Fruit fly (Drosophila melanogaster) whole organism, embryonic: ENCODE data around the gene Pif1B.

Source experiments
- Aef1 ChIP-seq: fragments of 200-800 bp; sonication (Bioruptor generic); IDR thresholded peaks from 3 replicates; pipeline ENCODE4 v1.3.6; 2022; ENCODE audit warnings: missing biosample characterization, missing genetic modification characterization
- Blimp-1 ChIP-seq: fragments of 200-800 bp; sonication (Bioruptor generic); optimal IDR thresholded peaks from 3 replicates; lab custom pipeline; 2018; ENCODE audit warnings: missing biosample characterization, missing genetic modification characterization, mild to moderate bottlenecking, moderate library complexity, missing genetic modification reagents
- Bteb2 ChIP-seq: fragments of 200-800 bp; sonication (Bioruptor generic); optimal IDR thresholded peaks from 2 replicates; lab custom pipeline; 2016; ENCODE audit warnings: missing biosample characterization, missing genetic modification characterization
- CG10147 ChIP-seq: fragments of 200-800 bp; sonication (Bioruptor generic); optimal IDR thresholded peaks from 2 replicates; lab custom pipeline; 2019; ENCODE audit warnings: missing biosample characterization, mild to moderate bottlenecking, missing genetic modification characterization, moderate library complexity
- CG10321 ChIP-seq: fragments of 200-800 bp; sonication (Bioruptor generic); IDR thresholded peaks from 2 replicates; pipeline ENCODE4 v1.3.6; 2022; ENCODE audit warnings: missing biosample characterization, missing genetic modification characterization
- CG11093 ChIP-seq: fragments of 200-800 bp; sonication (Bioruptor generic); IDR thresholded peaks from 3 replicates; pipeline ENCODE4 v1.3.6; 2022; ENCODE audit warnings: missing biosample characterization, missing genetic modification characterization
- CG11456 ChIP-seq: fragments of 200-800 bp; sonication (Bioruptor generic); IDR thresholded peaks from 3 replicates; pipeline ENCODE4 v1.3.6; 2022; ENCODE audit warnings: missing biosample characterization, missing genetic modification characterization
- CG12744 ChIP-seq: fragments of 200-800 bp; sonication (Bioruptor generic); optimal IDR thresholded peaks from 2 replicates; lab custom pipeline; 2016; ENCODE audit warnings: missing biosample characterization, missing genetic modification characterization
- CG1647 ChIP-seq: fragments of 200-800 bp; sonication (Bioruptor generic); optimal IDR thresholded peaks from 3 replicates; lab custom pipeline; 2016; ENCODE audit warnings: missing biosample characterization, missing genetic modification characterization
- CG17385 ChIP-seq: fragments of 200-800 bp; sonication (Bioruptor generic); optimal IDR thresholded peaks from 3 replicates; lab custom pipeline; 2018; ENCODE audit warnings: missing biosample characterization, mild to moderate bottlenecking, missing genetic modification characterization
- CG1792 ChIP-seq: fragments of 200-800 bp; sonication (Bioruptor generic); optimal IDR thresholded peaks from 2 replicates; lab custom pipeline; 2016; ENCODE audit warnings: missing biosample characterization, missing genetic modification characterization
- CG18011 ChIP-seq: fragments of 200-800 bp; sonication (Bioruptor generic); optimal IDR thresholded peaks from 2 replicates; lab custom pipeline; 2017; ENCODE audit warnings: missing biosample characterization, missing genetic modification characterization, mild to moderate bottlenecking, moderate library complexity, missing genotype
- CG18476 ChIP-seq: fragments of 200-800 bp; sonication (Bioruptor generic); optimal IDR thresholded peaks from 2 replicates; lab custom pipeline; 2016; ENCODE audit warnings: missing biosample characterization, mild to moderate bottlenecking, missing genetic modification characterization
- CG3065 ChIP-seq: fragments of 200-800 bp; sonication (Bioruptor generic); optimal IDR thresholded peaks from 2 replicates; lab custom pipeline; 2016; ENCODE audit warnings: missing biosample characterization, missing genetic modification characterization
- CG31224 ChIP-seq: fragments of 200-800 bp; sonication (Bioruptor generic); IDR thresholded peaks from 2 replicates; pipeline ENCODE4 v1.3.6; 2022; ENCODE audit warnings: missing biosample characterization, missing genetic modification characterization
- CG32772 ChIP-seq: fragments of 200-800 bp; sonication (Bioruptor generic); IDR thresholded peaks from 2 replicates; pipeline ENCODE4 v1.3.6; 2022; ENCODE audit warnings: missing biosample characterization, missing genetic modification characterization
- CG34422 ChIP-seq: fragments of 200-800 bp; sonication (Bioruptor generic); IDR thresholded peaks from 3 replicates; pipeline ENCODE4 v1.3.6; 2022; ENCODE audit warnings: missing biosample characterization, missing genetic modification characterization
- CG6683 ChIP-seq: fragments of 200-800 bp; sonication (Bioruptor generic); optimal IDR thresholded peaks from 2 replicates; lab custom pipeline; 2017; ENCODE audit warnings: missing biosample characterization, mild to moderate bottlenecking, missing genetic modification characterization, missing genetic modification reagents
- CG7357 ChIP-seq: fragments of 200-800 bp; sonication (Bioruptor generic); IDR thresholded peaks from 3 replicates; pipeline ENCODE4 v1.3.6; 2022; ENCODE audit warnings: missing biosample characterization, missing genetic modification characterization
- CG8281 ChIP-seq: fragments of 200-800 bp; sonication (Bioruptor generic); optimal IDR thresholded peaks from 2 replicates; lab custom pipeline; 2018; ENCODE audit warnings: missing biosample characterization, mild to moderate bottlenecking, missing genetic modification characterization, moderate library complexity
- CG9876 ChIP-seq: fragments of 200-800 bp; sonication (Bioruptor generic); optimal IDR thresholded peaks from 2 replicates; lab custom pipeline; 2016; ENCODE audit warnings: missing biosample characterization, missing genetic modification characterization
- Dp ChIP-seq: fragments of 200-800 bp; sonication (Bioruptor generic); optimal IDR thresholded peaks from 2 replicates; lab custom pipeline; 2018; ENCODE audit warnings: missing biosample characterization, mild to moderate bottlenecking, missing genetic modification characterization, moderate library complexity
- HLH3B ChIP-seq: fragments of 200-800 bp; sonication (Bioruptor generic); IDR thresholded peaks from 2 replicates; pipeline ENCODE4 v1.3.6; 2022; ENCODE audit warnings: missing biosample characterization, missing genetic modification characterization
- HLHmδ ChIP-seq: fragments of 200-800 bp; sonication (Bioruptor generic); optimal IDR thresholded peaks from 2 replicates; lab custom pipeline; 2018; ENCODE audit warnings: missing biosample characterization, mild to moderate bottlenecking, missing genetic modification characterization, moderate library complexity
- Lim3 ChIP-seq: fragments of 200-800 bp; sonication (Bioruptor generic); IDR thresholded peaks from 2 replicates; pipeline ENCODE4 v1.3.6; 2022; ENCODE audit warnings: missing biosample characterization, missing genetic modification characterization
- NK7.1 ChIP-seq: fragments of 200-800 bp; sonication (Bioruptor generic); optimal IDR thresholded peaks from 3 replicates; lab custom pipeline; 2016; ENCODE audit warnings: missing biosample characterization, missing genetic modification characterization
- Nf-YB ChIP-seq: fragments of 200-800 bp; sonication (Bioruptor generic); optimal IDR thresholded peaks from 3 replicates; lab custom pipeline; 2019; ENCODE audit warnings: missing biosample characterization, mild to moderate bottlenecking, missing genetic modification characterization, moderate library complexity
- Six4 ChIP-seq: fragments of 200-800 bp; sonication (Bioruptor generic); optimal IDR thresholded peaks from 2 replicates; lab custom pipeline; 2016; ENCODE audit warnings: missing biosample characterization, missing genetic modification characterization
- ac ChIP-seq: fragments of 200-800 bp; sonication (Bioruptor generic); optimal IDR thresholded peaks from 3 replicates; lab custom pipeline; 2017; ENCODE audit warnings: missing biosample characterization, mild to moderate bottlenecking, missing genetic modification characterization
- bcd ChIP-seq: fragments of 200-800 bp; sonication (Bioruptor generic); optimal IDR thresholded peaks from 2 replicates; lab custom pipeline; 2017; ENCODE audit warnings: missing biosample characterization, mild to moderate bottlenecking, missing genetic modification characterization
- bowl ChIP-seq: fragments of 200-800 bp; sonication (Bioruptor generic); IDR thresholded peaks from 2 replicates; pipeline ENCODE4 v1.3.6; 2022; ENCODE audit warnings: missing biosample characterization, missing genetic modification characterization
- br ChIP-seq: fragments of >200 bp; optimal IDR thresholded peaks from 2 replicates; lab custom pipeline; 2017
- bsh ChIP-seq, 2 experiments: fragments of 200-800 bp; sonication (Bioruptor generic); optimal IDR thresholded peaks; 2 replicates each; lab custom pipeline; 2017 to 2018; ENCODE audit warnings: mild to moderate bottlenecking in 2 of 2, missing biosample characterization in 2 of 2, missing genetic modification characterization in 2 of 2, moderate library complexity in 1 of 2
- chn ChIP-seq: fragments of 200-800 bp; sonication (Bioruptor generic); optimal IDR thresholded peaks from 2 replicates; lab custom pipeline; 2016; ENCODE audit warnings: missing biosample characterization, missing genetic modification characterization
- ci ChIP-seq: fragments of 200-800 bp; sonication (Bioruptor generic); IDR thresholded peaks from 3 replicates; pipeline ENCODE4 v1.3.6; 2022; ENCODE audit warnings: missing biosample characterization, missing genetic modification characterization
- da ChIP-seq: fragments of 200-800 bp; sonication (Bioruptor generic); optimal IDR thresholded peaks from 2 replicates; lab custom pipeline; 2016; ENCODE audit warnings: missing biosample characterization, missing genetic modification characterization
- dati ChIP-seq: fragments of 200-800 bp; sonication (Bioruptor generic); IDR thresholded peaks from 2 replicates; pipeline ENCODE4 v1.3.6; 2022; ENCODE audit warnings: missing biosample characterization, missing genetic modification characterization
- emc ChIP-seq: fragments of 200-800 bp; sonication (Bioruptor generic); optimal IDR thresholded peaks from 2 replicates; lab custom pipeline; 2016; ENCODE audit warnings: missing biosample characterization, missing genetic modification characterization
- fd96Cb ChIP-seq: fragments of 200-800 bp; sonication (Bioruptor generic); optimal IDR thresholded peaks from 2 replicates; lab custom pipeline; 2018; ENCODE audit warnings: missing biosample characterization, mild to moderate bottlenecking, missing genetic modification characterization, moderate library complexity
- hbn ChIP-seq: fragments of 200-800 bp; sonication (Bioruptor generic); IDR thresholded peaks from 2 replicates; pipeline ENCODE4 v1.3.6; 2022; ENCODE audit warnings: missing biosample characterization, missing genetic modification characterization; ENCODE audit not compliant: partially characterized antibody
- kay ChIP-seq: fragments of 200-800 bp; sonication (Bioruptor generic); optimal IDR thresholded peaks from 2 replicates; lab custom pipeline; 2016; ENCODE audit warnings: missing biosample characterization, missing genetic modification characterization
- lola ChIP-seq, 3 experiments: fragments of >200 bp in 2 of 3; fragments of 200-800 bp in 1 of 3; sonication (Bioruptor generic) in 1 of 3; optimal IDR thresholded peaks; 2 replicates each; lab custom pipeline; 2017 to 2019; ENCODE audit warnings: missing biosample characterization in 3 of 3, missing genetic modification characterization in 3 of 3, mild to moderate bottlenecking in 1 of 3, moderate library complexity in 1 of 3
- onecut ChIP-seq: fragments of 200-800 bp; sonication (Bioruptor generic); IDR thresholded peaks from 2 replicates; pipeline ENCODE4 v1.3.6; 2022; ENCODE audit warnings: missing biosample characterization, missing genetic modification characterization
- pan ChIP-seq, 4 experiments: fragments of >200 bp in 3 of 4; fragments of 200-800 bp in 1 of 4; sonication (Bioruptor generic) in 1 of 4; optimal IDR thresholded peaks in 3 of 4; IDR thresholded peaks in 1 of 4; 2 replicates each; pipeline versions ENCODE4 v1.3.6 to Lab custom; 2017 to 2022; ENCODE audit warnings: missing biosample characterization in 2 of 4, missing genetic modification characterization in 2 of 4, mixed read lengths in 1 of 4
- prd ChIP-seq, 3 experiments: fragments of >200 bp in 2 of 3; fragments of 200-800 bp in 1 of 3; sonication (Bioruptor generic) in 1 of 3; optimal IDR thresholded peaks in 2 of 3; IDR thresholded peaks in 1 of 3; 2 replicates in 2 of 3; 3 replicates in 1 of 3; pipeline versions ENCODE4 v1.3.6 to Lab custom; 2017 to 2022; ENCODE audit warnings: missing biosample characterization in 1 of 3, missing genetic modification characterization in 1 of 3
- row ChIP-seq: fragments of 200-800 bp; sonication (Bioruptor generic); IDR thresholded peaks from 3 replicates; pipeline ENCODE4 v1.3.6; 2022; ENCODE audit warnings: missing biosample characterization, missing genetic modification characterization
- trem ChIP-seq: fragments of 200-800 bp; optimal IDR thresholded peaks from 3 replicates; lab custom pipeline; 2019; ENCODE audit warnings: missing biosample characterization, mild to moderate bottlenecking, missing genetic modification characterization, moderate library complexity
- tx ChIP-seq: fragments of 200-800 bp; sonication (Bioruptor generic); optimal IDR thresholded peaks from 2 replicates; lab custom pipeline; 2016; ENCODE audit warnings: missing biosample characterization, missing genetic modification characterization
- vfl ChIP-seq: fragments of 200-800 bp; sonication (Bioruptor generic); optimal IDR thresholded peaks from 2 replicates; lab custom pipeline; 2016; ENCODE audit warnings: missing biosample characterization, missing genetic modification characterization

The Pif1B gene

dm6 chr3R:8812342-8812966 lies 11.5 kb upstream of the Pif1B start (continued):
- TF ChIP-seq CG10147 (GFP tag; lab: Kevin White, UChicago) (peak; percentile 17), CG3065 (GFP tag; lab: Kevin White, UChicago) (no peak), Blimp-1 (GFP tag; lab: Kevin White, UChicago) (peak; percentile 42), CG11456 (GFP tag; lab: Robert Waterston, UW) (no peak), CG10321 (GFP tag; lab: Robert Waterston, UW) (peak; percentile 44; the same call in 1 of the 2 replicates), dati (GFP tag; lab: Robert Waterston, UW) (no peak), CG12744 (GFP tag; lab: Kevin White, UChicago) (no peak), CG9876 (GFP tag; lab: Kevin White, UChicago) (no peak), ac (GFP tag; lab: Kevin White, UChicago) (no peak), fd96Cb (peak; percentile 39), tx (GFP tag; lab: Kevin White, UChicago) (peak; percentile 21), row (GFP tag; lab: Robert Waterston, UW) (peak; percentile 76), CG1792 (peak; percentile 13), Lim3 (no peak), bsh (GFP tag; optimal IDR thresholded peaks at IDR 0.05; lab: Kevin White, UChicago) (peak; percentile 40 to 64), NK7.1 (GFP tag; lab: Kevin White, UChicago) (no peak), CG32772 (peak; percentile 58; the same call in 1 of the 2 replicates), bcd (GFP tag; lab: Kevin White, UChicago) (no peak), CG1647 (GFP tag; lab: Kevin White, UChicago) (peak; percentile 18), prd (optimal IDR thresholded peaks at IDR 0.05; lab: Kevin White, UChicago) (no peak), prd (GFP tag; IDR thresholded peaks at IDR 0.05; lab: Robert Waterston, UW) (peak; percentile 75), CG18476 (GFP tag; lab: Kevin White, UChicago) (peak; percentile 13), vfl (GFP tag; lab: Kevin White, UChicago) (no peak), Bteb2 (GFP tag; lab: Kevin White, UChicago) (no peak), emc (GFP tag; lab: Kevin White, UChicago) (no peak), da (GFP tag; lab: Kevin White, UChicago) (no peak), CG31224 (GFP tag; lab: Robert Waterston, UW) (peak; percentile 23; the same call in 1 of the 2 replicates), ci (GFP tag; lab: Robert Waterston, UW) (peak; percentile 73; the same call in 2 of the 3 replicates), kay (GFP tag; lab: Kevin White, UChicago) (peak; percentile 64), CG34422 (peak; percentile 48; the same call in 2 of the 3 replicates), HLH3B (GFP tag; lab: Robert Waterston, UW) (peak; percentile 47), lola (GFP tag; optimal IDR thresholded peaks at IDR 0.05; lab: Kevin White, UChicago) (peak in 1 of 3 experiments; percentile 16), chn (GFP tag; lab: Kevin White, UChicago) (peak; percentile 29), hbn (no peak), HLHmδ (GFP tag; lab: Kevin White, UChicago) (no peak), Dp (GFP tag; lab: Kevin White, UChicago) (no peak), CG7357 (GFP tag; lab: Robert Waterston, UW) (0 out of 3 replicates have a peak, but pooled peaks have one; percentile 40), CG18011 (GFP tag; lab: Kevin White, UChicago) (peak; percentile 16), bowl (GFP tag; lab: Robert Waterston, UW) (no peak), onecut (GFP tag; lab: Robert Waterston, UW) (0 out of 2 replicates have a peak, but pooled peaks have one; percentile 8), br (no peak), CG6683 (no peak), Aef1 (GFP tag; lab: Robert Waterston, UW) (peak; percentile 47; the same call in 2 of the 3 replicates), CG11093 (GFP tag; lab: Robert Waterston, UW) (peak; percentile 56; the same call in 1 of the 3 replicates), Nf-YB (no peak), pan (optimal IDR thresholded peaks at IDR 0.05; lab: Kevin White, UChicago) (no peak), pan (GFP tag; optimal IDR thresholded peaks at IDR 0.05 in 1 of 2, IDR thresholded peaks at IDR 0.05 in 1 of 2) (peak in 1 of 2 experiments; percentile 67), CG17385 (peak; percentile 46), CG8281 (tag; lab: Kevin White, UChicago) (no peak), Six4 (GFP tag; lab: Kevin White, UChicago) (peak; percentile 14), trem (tag; lab: Kevin White, UChicago) (no peak)
